Worm (Caenorhabditis elegans) whole organism, mixed stage, embryonic: ENCODE measurements around the gene nsun-1.

Source experiments
- nhr-76 ChIP-seq: sonication (generic microtip); optimal IDR thresholded peaks from 2 replicates; lab custom pipeline; 2017; ENCODE audit warnings: missing biosample characterization, missing genetic modification characterization
- unc-62 ChIP-seq: fragments of 150-350 bp; optimal IDR thresholded peaks from 2 replicates; lab custom pipeline; 2014; ENCODE audit warnings: missing biosample characterization, missing genetic modification reagents, missing genetic modification characterization

DNA sequence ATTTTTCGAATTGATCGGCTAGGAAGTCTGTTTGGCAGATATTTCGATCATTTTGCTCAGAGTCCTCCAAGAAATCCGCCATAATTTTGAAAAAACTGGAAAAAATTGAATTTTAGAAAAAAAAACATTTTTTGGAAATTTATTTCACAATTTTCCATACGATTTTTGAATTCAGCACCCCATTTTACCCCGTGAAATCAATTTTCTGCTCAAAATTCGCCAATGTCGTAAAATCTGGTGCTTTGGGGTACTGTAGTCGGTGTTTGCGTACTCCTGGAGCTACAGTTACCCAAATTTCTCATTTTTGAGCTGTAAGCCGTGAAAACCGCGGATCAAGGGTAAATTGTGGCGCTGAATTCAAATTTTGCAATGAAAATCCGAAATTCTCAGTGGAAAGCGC, 17.9 kb downstream of the nsun-1 start, which contains the start of gene gvd-1:
- no peak for TF ChIP-seq unc-62 (GFP tag; lab: Kevin White, UChicago)
- no peak for TF ChIP-seq nhr-76 (tag; lab: Kevin White, UChicago)
